Fruit fly (Drosophila melanogaster): ENCODE data around the gene CG3726.

DNA sequence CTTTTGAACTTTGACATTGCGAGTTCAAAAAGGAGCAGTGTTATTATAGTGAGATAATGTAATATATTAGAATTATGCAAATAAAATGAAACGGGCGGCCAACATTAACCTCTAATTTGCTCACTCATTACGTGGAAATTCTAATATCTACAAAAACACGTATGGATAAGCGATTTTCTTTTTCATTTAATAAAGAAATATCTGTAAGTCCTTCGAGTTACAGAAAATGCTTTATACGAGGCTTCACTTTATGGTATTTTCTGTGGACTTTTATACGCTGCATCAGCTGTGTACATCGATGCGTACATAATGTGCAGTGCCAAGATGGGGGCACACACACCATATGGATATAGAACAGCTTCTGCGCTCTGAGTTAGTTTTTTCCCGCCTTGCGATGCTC is 30.9 kb upstream of the CG3726 start:
- TF ChIP-seq vri (GFP tag; optimal IDR thresholded peaks at IDR 0.05) (no peak), CG6808 (GFP tag; optimal IDR thresholded peaks at IDR 0.05) (no peak), Hr38 (GFP tag; optimal IDR thresholded peaks at IDR 0.05) (no peak), topi (GFP tag; optimal IDR thresholded peaks at IDR 0.05) (no peak), ss (GFP tag; optimal IDR thresholded peaks at IDR 0.05) (peak in 1 of 2 experiments; percentile 23), Smox (GFP tag; optimal IDR thresholded peaks at IDR 0.05) (no peak)

All from whole organism, prepupa.